Worm (Caenorhabditis elegans) whole organism, L1 larva: ENCODE data around the gene casy-1.

Experiments
- aha-1 ChIP-seq: fragments of 150-350 bp; optimal IDR thresholded peaks from 2 replicates; lab custom pipeline; 2014; ENCODE audit warnings: missing biosample characterization, missing genetic modification characterization
- ceh-63 ChIP-seq: fragments of 200-800 bp; sonication (Bioruptor generic); optimal IDR thresholded peaks from 2 replicates; lab custom pipeline; 2018; ENCODE audit warnings: mild to moderate bottlenecking, missing genetic modification characterization, missing compliant biosample characterization
- ceh-82 ChIP-seq, 3 experiments: fragments of 150-350 bp in 1 of 3; sonication (generic microtip) in 2 of 3; optimal IDR thresholded peaks; 2 replicates each; lab custom pipeline; 2014 to 2017; ENCODE audit warnings: missing biosample characterization in 3 of 3, missing genetic modification characterization in 3 of 3
- lin-15B ChIP-seq: fragments of 150-350 bp; sonication (generic microtip); optimal IDR thresholded peaks from 3 replicates; lab custom pipeline; 2014; ENCODE audit warnings: missing biosample characterization, missing genetic modification characterization
- lin-39 ChIP-seq: fragments of 150-350 bp; optimal IDR thresholded peaks from 2 replicates; lab custom pipeline; 2014; ENCODE audit warnings: missing biosample characterization, missing genetic modification reagents, missing genetic modification characterization
- nhr-11 ChIP-seq: fragments of 150-350 bp; optimal IDR thresholded peaks from 2 replicates; lab custom pipeline; 2014; ENCODE audit warnings: missing biosample characterization, missing genetic modification characterization
- nhr-28 ChIP-seq: fragments of 150-350 bp; optimal IDR thresholded peaks from 2 replicates; lab custom pipeline; 2014; ENCODE audit warnings: missing biosample characterization, missing genetic modification characterization
- nhr-85 ChIP-seq: sonication (generic microtip); peaks from one replicate; lab custom pipeline; 2016; ENCODE audit warnings: missing genetic modification characterization, inconsistent platforms, missing compliant biosample characterization
- skn-1 ChIP-seq: fragments of 150-350 bp; optimal IDR thresholded peaks from 2 replicates; lab custom pipeline; 2014; ENCODE audit warnings: missing biosample characterization, missing genetic modification characterization
- sptf-1 ChIP-seq: fragments of 150-350 bp; optimal IDR thresholded peaks from 2 replicates; lab custom pipeline; 2014; ENCODE audit warnings: missing biosample characterization, missing genetic modification characterization
- tlp-1 ChIP-seq: fragments of 150-350 bp; optimal IDR thresholded peaks from 2 replicates; lab custom pipeline; 2014; ENCODE audit warnings: missing biosample characterization, missing genetic modification characterization
- unc-130 ChIP-seq: fragments of 150-350 bp; optimal IDR thresholded peaks from 2 replicates; lab custom pipeline; 2017; ENCODE audit warnings: missing biosample characterization, missing genetic modification characterization, inconsistent platforms
- unc-62 ChIP-seq: fragments of 150-350 bp; optimal IDR thresholded peaks from 2 replicates; lab custom pipeline; 2014; ENCODE audit warnings: missing biosample characterization, missing genetic modification reagents, missing genetic modification characterization
- zag-1 ChIP-seq: fragments of 150-350 bp; optimal IDR thresholded peaks from 2 replicates; lab custom pipeline; 2014; ENCODE audit warnings: missing biosample characterization, missing genetic modification characterization

DNA sequence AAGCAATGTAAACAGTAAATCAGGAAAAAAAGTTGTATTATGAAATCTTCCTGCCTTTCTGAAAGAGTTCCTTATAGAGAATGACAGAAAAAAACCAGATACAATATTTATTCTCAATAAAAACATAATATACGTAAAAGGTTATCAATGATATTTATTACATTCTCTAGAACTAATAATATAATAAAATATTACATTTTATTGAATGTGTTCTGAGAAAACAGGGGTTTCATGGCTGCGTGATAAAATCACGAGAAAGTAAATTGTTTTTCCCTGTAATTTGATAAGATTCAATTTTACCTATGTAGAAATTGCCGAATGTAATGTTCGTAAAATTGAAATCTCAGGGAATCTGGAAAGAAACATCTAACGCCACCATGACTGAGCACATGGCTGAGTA is 8.5 kb upstream of the casy-1 start:
- TF ChIP-seq skn-1 (tag; lab: Kevin White, UChicago) (no peak), unc-130 (no peak), nhr-11 (tag; lab: Kevin White, UChicago) (no peak), lin-15B (tag; lab: Kevin White, UChicago) (no peak), nhr-28 (tag; lab: Kevin White, UChicago) (no peak), sptf-1 (tag; lab: Kevin White, UChicago) (no peak), lin-39 (tag; lab: Kevin White, UChicago) (no peak), zag-1 (no peak), aha-1 (tag; lab: Kevin White, UChicago) (no peak), nhr-85 (tag; lab: Kevin White, UChicago) (no peak), tlp-1 (no peak), unc-62 (GFP tag; lab: Kevin White, UChicago) (no peak), ceh-63 (GFP tag; lab: Kevin White, UChicago) (no peak), ceh-82 (tag; optimal IDR thresholded peaks at IDR 0.05; lab: Kevin White, UChicago) (no peak)
